Fruit fly (Drosophila melanogaster): Measurements from ENCODE around the gene CG33557.

Gene CG33557

dm6 chrX:9987361-9988087, 21.5 kb upstream of the CG33557 start:
- TF ChIP-seq Sox102F (GFP tag; optimal IDR thresholded peaks at IDR 0.05) (no peak), Sox15 (GFP tag; optimal IDR thresholded peaks at IDR 0.05) (no peak), CG9139 (GFP tag; optimal IDR thresholded peaks at IDR 0.05) (peak; percentile 25), Hr39 (GFP tag; optimal IDR thresholded peaks at IDR 0.05) (no peak), fkh (GFP tag; optimal IDR thresholded peaks at IDR 0.05) (no peak), CG8119 (GFP tag; IDR thresholded peaks at IDR 0.05) (no peak), CG31627 (GFP tag; optimal IDR thresholded peaks at IDR 0.05) (no peak), Eip75B (GFP tag; optimal IDR thresholded peaks at IDR 0.05) (peak; percentile 34), Met (GFP tag; optimal IDR thresholded peaks at IDR 0.05) (no peak), CG3919 (GFP tag; optimal IDR thresholded peaks at IDR 0.05) (peak; percentile 16), Gug (GFP tag; IDR thresholded peaks at IDR 0.05) (no peak), vri (GFP tag; optimal IDR thresholded peaks at IDR 0.05) (no peak), Hr38 (GFP tag; optimal IDR thresholded peaks at IDR 0.05) (no peak), fd59A (GFP tag; optimal IDR thresholded peaks at IDR 0.05) (peak; percentile 36), CG15336 (GFP tag; IDR thresholded peaks at IDR 0.05) (0 out of 2 replicates have a peak, but pooled peaks have one; percentile 27), CG6276 (GFP tag; optimal IDR thresholded peaks at IDR 0.05) (no peak), acj6 (GFP tag; optimal IDR thresholded peaks at IDR 0.05) (peak; percentile 18), CG3032 (tag; optimal IDR thresholded peaks at IDR 0.05) (peak; percentile 41), Eip78C (GFP tag) (peak; percentile 86), dac (GFP tag; optimal IDR thresholded peaks at IDR 0.05) (no peak), svp (GFP tag) (no peak), CG8632 (GFP tag; optimal IDR thresholded peaks at IDR 0.05) (peak; percentile 41), CG32006 (GFP tag; optimal IDR thresholded peaks at IDR 0.05) (no peak), CG16779 (tag; optimal IDR thresholded peaks at IDR 0.05) (no peak), Smox (GFP tag; optimal IDR thresholded peaks at IDR 0.05) (no peak), spab (GFP tag; optimal IDR thresholded peaks at IDR 0.05) (peak; percentile 38), CG6792 (GFP tag; optimal IDR thresholded peaks at IDR 0.05) (no peak), CG10631 (GFP tag; optimal IDR thresholded peaks at IDR 0.05) (peak; percentile 35), dsx (GFP tag; optimal IDR thresholded peaks at IDR 0.05; ENCODE audit: poor library complexity, severe bottlenecking) (no peak), lz (GFP tag; optimal IDR thresholded peaks at IDR 0.05) (no peak), CG4318 (GFP tag; optimal IDR thresholded peaks at IDR 0.05) (no peak), ss (GFP tag; optimal IDR thresholded peaks at IDR 0.05) (peak; percentile 14 to 79), eg (GFP tag; IDR thresholded peaks at IDR 0.05) (no peak), CG1621 (tag; optimal IDR thresholded peaks at IDR 0.05) (no peak), CG11762 (GFP tag; optimal IDR thresholded peaks at IDR 0.05; ENCODE audit: insufficient read depth) (peak; percentile 27), CG6808 (GFP tag; optimal IDR thresholded peaks at IDR 0.05) (peak; percentile 26), CG8319 (GFP tag; optimal IDR thresholded peaks at IDR 0.05) (peak; percentile 12), cyc (GFP tag; optimal IDR thresholded peaks at IDR 0.05) (no peak), CG6163 (GFP tag; IDR thresholded peaks at IDR 0.05) (no peak), Blimp-1 (GFP tag; optimal IDR thresholded peaks at IDR 0.05) (no peak), salr (GFP tag; optimal IDR thresholded peaks at IDR 0.05) (no peak), net (GFP tag; optimal IDR thresholded peaks at IDR 0.05) (no peak), CG34406 (GFP tag; optimal IDR thresholded peaks at IDR 0.05) (peak; percentile 24), OdsH (GFP tag; optimal IDR thresholded peaks at IDR 0.05) (peak; percentile 33), Lpt (GFP tag; optimal IDR thresholded peaks at IDR 0.05) (no peak), CG7368 (GFP tag; optimal IDR thresholded peaks at IDR 0.05) (peak; percentile 20), CG11294 (GFP tag; IDR thresholded peaks at IDR 0.05) (no peak), Eip93F (GFP tag; optimal IDR thresholded peaks at IDR 0.05) (no peak), topi (GFP tag; optimal IDR thresholded peaks at IDR 0.05) (no peak), CG6854 (GFP tag; optimal IDR thresholded peaks at IDR 0.05) (no peak), esn (GFP tag; optimal IDR thresholded peaks at IDR 0.05) (no peak)
